Worm (Caenorhabditis elegans) whole organism, L3 larva: Measurements from ENCODE around the gene kmo-2.

Experiments
- R02D3.7 ChIP-seq: fragments of 150-350 bp; optimal IDR thresholded peaks from 2 replicates; lab custom pipeline; 2014; ENCODE audit warnings: missing biosample characterization, missing genetic modification characterization
- ZK546.5 ChIP-seq: sonication (generic microtip); optimal IDR thresholded peaks from 2 replicates; lab custom pipeline; 2017; ENCODE audit warnings: missing biosample characterization, missing genetic modification characterization
- aly-2 ChIP-seq: fragments of 150-350 bp; optimal IDR thresholded peaks from 2 replicates; lab custom pipeline; 2014; ENCODE audit warnings: missing biosample characterization, missing genetic modification characterization
- ama-1 ChIP-seq: fragments of 150-350 bp; optimal IDR thresholded peaks from 2 replicates; lab custom pipeline; 2018
- ceh-16 ChIP-seq: sonication (generic microtip); optimal IDR thresholded peaks from 2 replicates; lab custom pipeline; 2017; ENCODE audit warnings: missing biosample characterization, missing genetic modification characterization
- ceh-28 ChIP-seq: fragments of 150-350 bp; optimal IDR thresholded peaks from 2 replicates; lab custom pipeline; 2014; ENCODE audit warnings: missing biosample characterization, missing genetic modification reagents, missing genetic modification characterization
- ceh-82 ChIP-seq: fragments of 150-350 bp; optimal IDR thresholded peaks from 2 replicates; lab custom pipeline; 2014; ENCODE audit warnings: missing biosample characterization, missing genetic modification characterization
- daf-12 ChIP-seq: fragments of 150-350 bp; optimal IDR thresholded peaks from 2 replicates; lab custom pipeline; 2014; ENCODE audit warnings: missing biosample characterization, missing genetic modification reagents, missing genetic modification characterization
- egl-27 ChIP-seq: sonication (generic microtip); optimal IDR thresholded peaks from 4 replicates; lab custom pipeline; 2017; ENCODE audit warnings: missing biosample characterization, missing genetic modification reagents, missing genetic modification characterization
- egl-5 ChIP-seq: fragments of 150-350 bp; optimal IDR thresholded peaks from 2 replicates; lab custom pipeline; 2017; ENCODE audit warnings: missing biosample characterization, missing genetic modification reagents, missing genetic modification characterization, inconsistent platforms
- elt-1 ChIP-seq: fragments of 150-350 bp; optimal IDR thresholded peaks from 2 replicates; lab custom pipeline; 2014; ENCODE audit warnings: missing biosample characterization, missing genetic modification characterization
- elt-2 ChIP-seq: sonication (generic microtip); optimal IDR thresholded peaks from 2 replicates; lab custom pipeline; 2016; ENCODE audit warnings: missing genetic modification reagents, mild to moderate bottlenecking, missing genetic modification characterization, missing compliant biosample characterization
- elt-3 ChIP-seq, 3 experiments: fragments of 150-350 bp in 1 of 3; sonication (generic microtip) in 2 of 3; optimal IDR thresholded peaks; 2 replicates in 2 of 3; 4 replicates in 1 of 3; lab custom pipeline; 2014 to 2017; ENCODE audit warnings: missing biosample characterization in 3 of 3, missing genetic modification characterization in 3 of 3
- eor-1 ChIP-seq, 2 experiments: fragments of 150-350 bp; optimal IDR thresholded peaks; 2 replicates each; lab custom pipeline; 2014 to 2018; ENCODE audit warnings: missing biosample characterization in 2 of 2, missing genetic modification characterization in 2 of 2
- fkh-10 ChIP-seq: sonication (generic microtip); optimal IDR thresholded peaks from 2 replicates; lab custom pipeline; 2017; ENCODE audit warnings: missing biosample characterization, missing genetic modification reagents, missing genetic modification characterization
- fkh-2 ChIP-seq: fragments of 150-350 bp; optimal IDR thresholded peaks from 2 replicates; lab custom pipeline; 2014; ENCODE audit warnings: missing biosample characterization, missing genetic modification reagents, missing genetic modification characterization
- fos-1 ChIP-seq: fragments of 150-350 bp; optimal IDR thresholded peaks from 2 replicates; lab custom pipeline; 2014; ENCODE audit warnings: missing biosample characterization, missing genetic modification characterization
- hmg-11 ChIP-seq: sonication (generic microtip); optimal IDR thresholded peaks from 2 replicates; lab custom pipeline; 2016; ENCODE audit warnings: missing genetic modification characterization, missing compliant biosample characterization
- jun-1 ChIP-seq: fragments of 150-350 bp; optimal IDR thresholded peaks from 2 replicates; lab custom pipeline; 2014; ENCODE audit warnings: missing biosample characterization, missing genetic modification reagents, missing genetic modification characterization
- lin-15B ChIP-seq: fragments of 150-350 bp; optimal IDR thresholded peaks from 2 replicates; lab custom pipeline; 2014; ENCODE audit warnings: missing biosample characterization, missing genetic modification characterization
- lsy-12 ChIP-seq: sonication (generic microtip); optimal IDR thresholded peaks from 2 replicates; lab custom pipeline; 2016; ENCODE audit warnings: mild to moderate bottlenecking, missing genetic modification characterization, missing compliant biosample characterization
- mml-1 ChIP-seq: fragments of 150-350 bp; sonication (generic microtip); optimal IDR thresholded peaks from 3 replicates; lab custom pipeline; 2014; ENCODE audit warnings: missing biosample characterization, missing genetic modification characterization
- nfya-1 ChIP-seq: sonication (generic microtip); optimal IDR thresholded peaks from 2 replicates; lab custom pipeline; 2017; ENCODE audit warnings: missing genetic modification characterization, mild to moderate bottlenecking, missing compliant biosample characterization, antibody characterized with exemption, moderate library complexity; ENCODE audit not compliant: insufficient read depth
- nhr-11 ChIP-seq: fragments of 150-350 bp; optimal IDR thresholded peaks from 2 replicates; lab custom pipeline; 2014; ENCODE audit warnings: missing biosample characterization, missing genetic modification characterization
- nhr-12 ChIP-seq: fragments of 150-350 bp; optimal IDR thresholded peaks from 2 replicates; lab custom pipeline; 2014; ENCODE audit warnings: missing biosample characterization, missing genetic modification characterization
- nhr-23 ChIP-seq: fragments of 150-350 bp; optimal IDR thresholded peaks from 2 replicates; lab custom pipeline; 2014; ENCODE audit warnings: missing biosample characterization, missing genetic modification reagents, missing genetic modification characterization
- nhr-25 ChIP-seq: sonication (generic microtip); optimal IDR thresholded peaks from 2 replicates; lab custom pipeline; 2017; ENCODE audit warnings: missing biosample characterization, missing genetic modification characterization
- nhr-28 ChIP-seq: fragments of 150-350 bp; optimal IDR thresholded peaks from 2 replicates; lab custom pipeline; 2014; ENCODE audit warnings: missing biosample characterization, missing genetic modification characterization
- nhr-43 ChIP-seq: sonication (generic microtip); optimal IDR thresholded peaks from 2 replicates; lab custom pipeline; 2016; ENCODE audit warnings: mild to moderate bottlenecking, missing genetic modification characterization, missing compliant biosample characterization; ENCODE audit not compliant: poor library complexity, severe bottlenecking
- nhr-67 ChIP-seq: fragments of 150-350 bp; optimal IDR thresholded peaks from 2 replicates; lab custom pipeline; 2014; ENCODE audit warnings: missing biosample characterization, missing genetic modification characterization
- nhr-77 ChIP-seq: fragments of 150-350 bp; optimal IDR thresholded peaks from 2 replicates; lab custom pipeline; 2014; ENCODE audit warnings: missing biosample characterization, missing genetic modification characterization
- pha-4 ChIP-seq: fragments of 150-350 bp; optimal IDR thresholded peaks from 2 replicates; lab custom pipeline; 2014; ENCODE audit warnings: missing biosample characterization, missing genetic modification reagents, missing genetic modification characterization
- pqm-1 ChIP-seq: fragments of 150-350 bp; optimal IDR thresholded peaks from 2 replicates; lab custom pipeline; 2017; ENCODE audit warnings: missing biosample characterization, missing genetic modification characterization, inconsistent platforms
- sea-2 ChIP-seq: fragments of 150-350 bp; sonication (generic microtip); optimal IDR thresholded peaks from 4 replicates; lab custom pipeline; 2014; ENCODE audit warnings: missing biosample characterization, missing genetic modification reagents, missing genetic modification characterization
- skn-1 ChIP-seq: fragments of 150-350 bp; optimal IDR thresholded peaks from 2 replicates; lab custom pipeline; 2014; ENCODE audit warnings: missing biosample characterization, missing genetic modification characterization
- snpc-4 ChIP-seq: fragments of 150-350 bp; optimal IDR thresholded peaks from 2 replicates; lab custom pipeline; 2014; ENCODE audit warnings: missing biosample characterization, missing genetic modification characterization
- tbx-2 ChIP-seq: sonication (generic microtip); optimal IDR thresholded peaks from 2 replicates; lab custom pipeline; 2016; ENCODE audit warnings: mild to moderate bottlenecking, missing genetic modification characterization, missing compliant biosample characterization
- unc-39 ChIP-seq: sonication (generic microtip); optimal IDR thresholded peaks from 4 replicates; lab custom pipeline; 2017; ENCODE audit warnings: missing biosample characterization, missing genetic modification characterization
- unc-62 ChIP-seq: fragments of 150-350 bp; sonication (generic microtip); optimal IDR thresholded peaks from 4 replicates; lab custom pipeline; 2014; ENCODE audit warnings: missing biosample characterization, missing genetic modification reagents, missing genetic modification characterization
- zag-1 ChIP-seq: fragments of 150-350 bp; optimal IDR thresholded peaks from 2 replicates; lab custom pipeline; 2014; ENCODE audit warnings: missing biosample characterization, missing genetic modification characterization
- ztf-11 ChIP-seq: fragments of 150-350 bp; optimal IDR thresholded peaks from 2 replicates; lab custom pipeline; 2014; ENCODE audit warnings: missing biosample characterization, missing genetic modification characterization
- ztf-4 ChIP-seq: fragments of 150-350 bp; optimal IDR thresholded peaks from 2 replicates; lab custom pipeline; 2014; ENCODE audit warnings: missing biosample characterization, missing genetic modification characterization

kmo-2 gene

ce11 chrV:12094030-12094429 lies 25.7 kb upstream of the kmo-2 start, which contains the start of gene nhr-208:
TSS of gene nhr-208 (plus strand) at chrV:12094317.
- TF ChIP-seq nhr-43 (tag; lab: Kevin White, UChicago) (no peak), fkh-10 (no peak), ama-1 (lab: Kevin White, UChicago) (no peak), nfya-1 (tag; lab: Kevin White, UChicago) (no peak), unc-62 (GFP tag; lab: Kevin White, UChicago) (no peak), R02D3.7 (tag; lab: Kevin White, UChicago) (no peak), ceh-82 (tag; lab: Kevin White, UChicago) (no peak), zag-1 (tag; lab: Kevin White, UChicago) (no peak), daf-12 (tag; lab: Kevin White, UChicago) (no peak), pqm-1 (peak; percentile 52), hmg-11 (tag; lab: Kevin White, UChicago) (no peak), elt-2 (peak; percentile 16), jun-1 (tag; lab: Kevin White, UChicago) (no peak), sea-2 (GFP tag; lab: Kevin White, UChicago) (no peak), ztf-11 (tag; lab: Kevin White, UChicago) (no peak)

- TF ChIP-seq skn-1 (tag; lab: Kevin White, UChicago) (no peak), pqm-1 (peak; percentile 70), pha-4 (tag; lab: Kevin White, UChicago) (peak; percentile 87), ceh-16 (tag; lab: Kevin White, UChicago) (no peak), jun-1 (tag; lab: Kevin White, UChicago) (peak; percentile 53), elt-2 (peak; percentile 59)
- TF ChIP-seq, all 47 proteins: peak for 4
These were observed 23.4 kb upstream of the kmo-2 start, which contains the start of gene nhr-206 for ce11 chrV:12091759-12092158. TSS of gene nhr-206 (plus strand) at chrV:12092006.

- TF ChIP-seq ceh-28 (no peak), egl-5 (tag; lab: Kevin White, UChicago) (no peak), elt-3 (tag; optimal IDR thresholded peaks at IDR 0.05; lab: Kevin White, UChicago) (no peak), ama-1 (lab: Kevin White, UChicago) (no peak), pqm-1 (no peak), nhr-23 (no peak), mml-1 (no peak), elt-1 (tag; lab: Kevin White, UChicago) (no peak), ztf-4 (tag; lab: Kevin White, UChicago) (no peak), pha-4 (tag; lab: Kevin White, UChicago) (no peak), nhr-28 (tag; lab: Kevin White, UChicago) (no peak), R02D3.7 (tag; lab: Kevin White, UChicago) (no peak), lin-15B (tag; lab: Kevin White, UChicago) (no peak), zag-1 (tag; lab: Kevin White, UChicago) (no peak), fos-1 (tag; lab: Kevin White, UChicago) (no peak), lsy-12 (no peak), nhr-67 (no peak), unc-39 (tag; lab: Kevin White, UChicago) (no peak), nhr-11 (no peak), fkh-10 (no peak)
These were observed 20.4 kb upstream of the kmo-2 start, which contains the start of gene R07B7.12 for ce11 chrV:12088773-12089172. TSS of gene R07B7.12 (plus strand) at chrV:12089073.

ce11 chrV:12086934-12087333 lies 18.6 kb upstream of the kmo-2 start, which contains the start of gene gana-1:
TSS of gene gana-1 (plus strand) at chrV:12087234.
- no peak for TF ChIP-seq ztf-4 (tag; lab: Kevin White, UChicago)

- TF ChIP-seq ZK546.5 (tag; lab: Kevin White, UChicago) (no peak), egl-27 (tag; lab: Kevin White, UChicago) (no peak), elt-2 (peak; percentile 57), hmg-11 (tag; lab: Kevin White, UChicago) (no peak), unc-39 (tag; lab: Kevin White, UChicago) (no peak), eor-1 (tag; optimal IDR thresholded peaks at IDR 0.05; lab: Kevin White, UChicago) (no peak), unc-62 (GFP tag; lab: Kevin White, UChicago) (no peak), nhr-77 (tag; lab: Kevin White, UChicago) (no peak), R02D3.7 (tag; lab: Kevin White, UChicago) (peak; percentile 25), lin-15B (tag; lab: Kevin White, UChicago) (no peak), nhr-25 (no peak), fkh-10 (no peak), nhr-12 (tag; lab: Kevin White, UChicago) (no peak), aly-2 (tag; lab: Kevin White, UChicago) (no peak), fos-1 (tag; lab: Kevin White, UChicago) (no peak), elt-1 (tag; lab: Kevin White, UChicago) (no peak), pqm-1 (peak; percentile 48), nhr-11 (no peak), ama-1 (lab: Kevin White, UChicago) (no peak), tbx-2 (tag; lab: Kevin White, UChicago) (no peak), ztf-11 (tag; lab: Kevin White, UChicago) (no peak), pha-4 (tag; lab: Kevin White, UChicago) (peak; percentile 43), fkh-2 (tag; lab: Kevin White, UChicago) (no peak), zag-1 (tag; lab: Kevin White, UChicago) (no peak), snpc-4 (tag; lab: Kevin White, UChicago) (no peak)
These were observed 17.7 kb upstream of the kmo-2 start for ce11 chrV:12085867-12086634.
